Worm (Caenorhabditis elegans) whole organism, L2 larva: Measurements from ENCODE around the gene JC8.4.

Experiments
- C34F6.9 ChIP-seq: fragments of 150-350 bp; optimal IDR thresholded peaks from 2 replicates; lab custom pipeline; 2014; ENCODE audit warnings: missing biosample characterization, missing genetic modification characterization
- F13H6.1 ChIP-seq: sonication (generic microtip); optimal IDR thresholded peaks from 2 replicates; lab custom pipeline; 2016; ENCODE audit warnings: missing genetic modification characterization, missing compliant biosample characterization
- R02D3.7 ChIP-seq: fragments of 150-350 bp; optimal IDR thresholded peaks from 2 replicates; lab custom pipeline; 2014; ENCODE audit warnings: missing biosample characterization, missing genetic modification characterization
- Y55F3AM.14 ChIP-seq: fragments of 200-800 bp; sonication (Bioruptor generic); optimal IDR thresholded peaks from 2 replicates; lab custom pipeline; 2018; ENCODE audit warnings: mild to moderate bottlenecking, missing genetic modification characterization, missing compliant biosample characterization
- ZK546.5 ChIP-seq: sonication (generic microtip); optimal IDR thresholded peaks from 2 replicates; lab custom pipeline; 2017; ENCODE audit warnings: missing biosample characterization, missing genetic modification characterization
- alr-1 ChIP-seq: fragments of 150-350 bp; optimal IDR thresholded peaks from 2 replicates; lab custom pipeline; 2014; ENCODE audit warnings: missing biosample characterization, missing genetic modification characterization
- ama-1 ChIP-seq: fragments of 150-350 bp; optimal IDR thresholded peaks from 2 replicates; lab custom pipeline; 2018; ENCODE audit warnings: inconsistent platforms
- blmp-1 ChIP-seq: sonication (generic microtip); optimal IDR thresholded peaks from 2 replicates; lab custom pipeline; 2017; ENCODE audit warnings: missing genetic modification characterization, mild to moderate bottlenecking, missing compliant biosample characterization, antibody characterized with exemption, moderate library complexity; ENCODE audit not compliant: insufficient read depth
- ceh-16 ChIP-seq: fragments of 150-350 bp; optimal IDR thresholded peaks from 2 replicates; lab custom pipeline; 2014; ENCODE audit warnings: missing biosample characterization, missing genetic modification characterization
- ceh-82 ChIP-seq: fragments of 150-350 bp; optimal IDR thresholded peaks from 2 replicates; lab custom pipeline; 2014; ENCODE audit warnings: missing biosample characterization, missing genetic modification characterization
- crh-2 ChIP-seq: sonication (generic microtip); optimal IDR thresholded peaks from 2 replicates; lab custom pipeline; 2017; ENCODE audit warnings: missing biosample characterization, missing genetic modification characterization
- dmd-4 ChIP-seq: sonication (generic microtip); optimal IDR thresholded peaks from 2 replicates; lab custom pipeline; 2017; ENCODE audit warnings: missing biosample characterization, missing genetic modification characterization
- elt-3 ChIP-seq: sonication (generic microtip); optimal IDR thresholded peaks from 2 replicates; lab custom pipeline; 2017; ENCODE audit warnings: missing biosample characterization, missing genetic modification characterization
- fos-1 ChIP-seq: fragments of 150-350 bp; optimal IDR thresholded peaks from 2 replicates; lab custom pipeline; 2014; ENCODE audit warnings: missing biosample characterization, missing genetic modification characterization
- lin-13 ChIP-seq: fragments of 150-350 bp; optimal IDR thresholded peaks from 2 replicates; lab custom pipeline; 2014; ENCODE audit warnings: missing biosample characterization, missing genetic modification reagents, missing genetic modification characterization
- lin-39 ChIP-seq: fragments of 150-350 bp; optimal IDR thresholded peaks from 2 replicates; lab custom pipeline; 2014; ENCODE audit warnings: missing biosample characterization, missing genetic modification reagents, missing genetic modification characterization
- lsy-2 ChIP-seq, 2 experiments: fragments of 150-350 bp in 1 of 2; sonication (generic microtip) in 1 of 2; optimal IDR thresholded peaks; 2 replicates each; lab custom pipeline; 2014 to 2017; ENCODE audit warnings: missing biosample characterization in 2 of 2, missing genetic modification characterization in 2 of 2
- mab-5 ChIP-seq: fragments of 150-350 bp; optimal IDR thresholded peaks from 2 replicates; lab custom pipeline; 2014; ENCODE audit warnings: missing biosample characterization, missing genetic modification characterization
- mdl-1 ChIP-seq, 2 experiments: fragments of 150-350 bp in 1 of 2; sonication (generic microtip) in 1 of 2; optimal IDR thresholded peaks; 2 replicates each; lab custom pipeline; 2017; ENCODE audit warnings: missing biosample characterization in 2 of 2, missing genetic modification characterization in 2 of 2
- nhr-12 ChIP-seq: fragments of 150-350 bp; optimal IDR thresholded peaks from 2 replicates; lab custom pipeline; 2014; ENCODE audit warnings: missing biosample characterization, missing genetic modification characterization
- nhr-21 ChIP-seq: fragments of 150-350 bp; optimal IDR thresholded peaks from 2 replicates; lab custom pipeline; 2014; ENCODE audit warnings: missing biosample characterization, missing genetic modification characterization
- nhr-23 ChIP-seq: fragments of 150-350 bp; optimal IDR thresholded peaks from 2 replicates; lab custom pipeline; 2014; ENCODE audit warnings: missing biosample characterization, missing genetic modification reagents, missing genetic modification characterization
- nhr-6 ChIP-seq: fragments of 150-350 bp; optimal IDR thresholded peaks from 2 replicates; lab custom pipeline; 2014; ENCODE audit warnings: missing biosample characterization, missing genetic modification characterization
- nhr-77 ChIP-seq: fragments of 150-350 bp; optimal IDR thresholded peaks from 2 replicates; lab custom pipeline; 2014; ENCODE audit warnings: missing biosample characterization, missing genetic modification characterization
- peb-1 ChIP-seq: fragments of 150-350 bp; optimal IDR thresholded peaks from 2 replicates; lab custom pipeline; 2014; ENCODE audit warnings: missing biosample characterization, missing genetic modification characterization
- sma-3 ChIP-seq: sonication (generic microtip); optimal IDR thresholded peaks from 2 replicates; lab custom pipeline; 2016; ENCODE audit warnings: missing genetic modification reagents, missing genetic modification characterization, missing compliant biosample characterization
- sma-9 ChIP-seq, 2 experiments: fragments of 150-350 bp in 1 of 2; sonication (generic microtip) in 1 of 2; optimal IDR thresholded peaks; 2 replicates each; lab custom pipeline; 2014 to 2016; ENCODE audit warnings: missing genetic modification characterization in 2 of 2, mild to moderate bottlenecking in 1 of 2, missing biosample characterization in 1 of 2, missing compliant biosample characterization in 1 of 2, missing genetic modification reagents in 1 of 2, moderate library complexity in 1 of 2
- snpc-4 ChIP-seq: fragments of 150-350 bp; optimal IDR thresholded peaks from 2 replicates; lab custom pipeline; 2014; ENCODE audit warnings: missing biosample characterization, missing genetic modification characterization
- unc-39 ChIP-seq: fragments of 150-350 bp; optimal IDR thresholded peaks from 2 replicates; lab custom pipeline; 2014; ENCODE audit warnings: missing biosample characterization, missing genetic modification characterization
- unc-55 ChIP-seq: fragments of 150-350 bp; sonication (generic microtip); optimal IDR thresholded peaks from 3 replicates; lab custom pipeline; 2014; ENCODE audit warnings: missing biosample characterization, missing genetic modification reagents, missing genetic modification characterization
- unc-62 ChIP-seq: fragments of 150-350 bp; optimal IDR thresholded peaks from 2 replicates; lab custom pipeline; 2014; ENCODE audit warnings: missing biosample characterization, missing genetic modification reagents, missing genetic modification characterization
- zag-1 ChIP-seq: fragments of 150-350 bp; optimal IDR thresholded peaks from 2 replicates; lab custom pipeline; 2014; ENCODE audit warnings: missing biosample characterization, missing genetic modification characterization
- ztf-1 ChIP-seq: fragments of 200-800 bp; sonication (Bioruptor generic); conservative IDR thresholded peaks from 2 replicates; pipeline ENCODE4 v1.3.6; 2022; ENCODE audit warnings: missing genetic modification characterization, missing compliant biosample characterization
- ztf-11 ChIP-seq: sonication (generic microtip); optimal IDR thresholded peaks from 2 replicates; lab custom pipeline; 2017; ENCODE audit warnings: missing biosample characterization, missing genetic modification characterization
- ztf-4 ChIP-seq: fragments of 150-350 bp; optimal IDR thresholded peaks from 2 replicates; lab custom pipeline; 2014; ENCODE audit warnings: missing biosample characterization, missing genetic modification characterization

JC8.4 gene

ce11 chrIV:13253841-13254240, 10.4 kb downstream of the JC8.4 start, which contains the start of gene ttr-45 (continued):
- TF ChIP-seq ZK546.5 (tag; lab: Kevin White, UChicago), result no peak
- TF ChIP-seq nhr-12 (tag; lab: Kevin White, UChicago), result no peak
- peak; percentile 85 for TF ChIP-seq sma-9 (GFP tag; optimal IDR thresholded peaks at IDR 0.05; lab: Kevin White, UChicago)
- no peak for TF ChIP-seq sma-9 (tag; optimal IDR thresholded peaks at IDR 0.05; lab: Kevin White, UChicago)
- TF ChIP-seq ztf-4 (tag; lab: Kevin White, UChicago), result no peak
- TF ChIP-seq nhr-23, result no peak
- TF ChIP-seq crh-2, result peak; percentile 42
- no peak for TF ChIP-seq peb-1 (tag; lab: Kevin White, UChicago)
- TF ChIP-seq elt-3 (tag; lab: Kevin White, UChicago), result no peak
- TF ChIP-seq lin-13 (GFP tag; lab: Kevin White, UChicago), result no peak
- TF ChIP-seq mab-5, result no peak
- TF ChIP-seq C34F6.9 (tag; lab: Kevin White, UChicago), result peak; percentile 36
- no peak for TF ChIP-seq nhr-77
- TF ChIP-seq, all 48 proteins: peak for 10

- TF ChIP-seq ama-1 (no peak), lin-39 (tag; lab: Kevin White, UChicago) (no peak), nhr-6 (tag; lab: Kevin White, UChicago) (no peak), unc-39 (tag; lab: Kevin White, UChicago) (no peak), blmp-1 (tag; lab: Kevin White, UChicago) (no peak), F13H6.1 (tag; lab: Kevin White, UChicago) (no peak), snpc-4 (no peak), nhr-77 (no peak), unc-55 (no peak), nhr-12 (tag; lab: Kevin White, UChicago) (no peak), mdl-1 (tag; optimal IDR thresholded peaks at IDR 0.05; lab: Kevin White, UChicago) (no peak)
These were observed 12.4 kb downstream of the JC8.4 start, which contains the start of gene bus-12 for ce11 chrIV:13255886-13256285. TSS of gene bus-12 (plus strand) at chrIV:13256186.

ce11 chrIV:13258872-13259271, 15.4 kb downstream of the JC8.4 start, which contains the start of gene JC8.16:
TSS of gene JC8.16 (plus strand) at chrIV:13259172.
- no peak for TF ChIP-seq peb-1 (tag; lab: Kevin White, UChicago)
- no peak for TF ChIP-seq ZK546.5 (tag; lab: Kevin White, UChicago)
- TF ChIP-seq Y55F3AM.14 (GFP tag; lab: Kevin White, UChicago), result no peak
- TF ChIP-seq ztf-11 (tag; lab: Kevin White, UChicago), result no peak
- no peak for TF ChIP-seq ceh-82 (tag; lab: Kevin White, UChicago)
- no peak for TF ChIP-seq C34F6.9 (tag; lab: Kevin White, UChicago)
- TF ChIP-seq R02D3.7 (tag; lab: Kevin White, UChicago), result no peak
- TF ChIP-seq ceh-16 (tag; lab: Kevin White, UChicago), result no peak
- TF ChIP-seq sma-9 (GFP tag; optimal IDR thresholded peaks at IDR 0.05; lab: Kevin White, UChicago), result no peak
- no peak for TF ChIP-seq sma-9 (tag; optimal IDR thresholded peaks at IDR 0.05; lab: Kevin White, UChicago)
- no peak for TF ChIP-seq nhr-12 (tag; lab: Kevin White, UChicago)
- no peak for TF ChIP-seq unc-62 (GFP tag; lab: Kevin White, UChicago)

ce11 chrIV:13261778-13262177, 18.3 kb downstream of the JC8.4 start:
- TF ChIP-seq ztf-11 (tag; lab: Kevin White, UChicago) (no peak), ztf-4 (tag; lab: Kevin White, UChicago) (no peak), unc-39 (tag; lab: Kevin White, UChicago) (no peak), dmd-4 (no peak), fos-1 (tag; lab: Kevin White, UChicago) (no peak), nhr-21 (tag; lab: Kevin White, UChicago) (no peak), elt-3 (tag; lab: Kevin White, UChicago) (no peak), alr-1 (no peak), peb-1 (tag; lab: Kevin White, UChicago) (no peak), lsy-2 (tag; optimal IDR thresholded peaks at IDR 0.05; lab: Kevin White, UChicago) (no peak)
- TF ChIP-seq, all 48 proteins: peak for 0

- no peak for TF ChIP-seq fos-1 (tag; lab: Kevin White, UChicago)
- no peak for TF ChIP-seq ZK546.5 (tag; lab: Kevin White, UChicago)
- TF ChIP-seq ztf-4 (tag; lab: Kevin White, UChicago), result no peak
- TF ChIP-seq lsy-2 (tag; optimal IDR thresholded peaks at IDR 0.05; lab: Kevin White, UChicago), result no peak
- no peak for TF ChIP-seq nhr-6 (tag; lab: Kevin White, UChicago)
- TF ChIP-seq crh-2, result no peak
- TF ChIP-seq Y55F3AM.14 (GFP tag; lab: Kevin White, UChicago), result no peak
- no peak for TF ChIP-seq unc-62 (GFP tag; lab: Kevin White, UChicago)
- TF ChIP-seq sma-3 (GFP tag; lab: Kevin White, UChicago), result no peak
- no peak for TF ChIP-seq zag-1 (tag; lab: Kevin White, UChicago)
- TF ChIP-seq ztf-1 (GFP tag; lab: Robert Waterston, UW), result no peak
- no peak for TF ChIP-seq unc-39 (tag; lab: Kevin White, UChicago)
- no peak for TF ChIP-seq unc-55
- no peak for TF ChIP-seq sma-9 (GFP tag; optimal IDR thresholded peaks at IDR 0.05; lab: Kevin White, UChicago)
- no peak for TF ChIP-seq sma-9 (tag; optimal IDR thresholded peaks at IDR 0.05; lab: Kevin White, UChicago)
- TF ChIP-seq nhr-12 (tag; lab: Kevin White, UChicago), result no peak
- no peak for TF ChIP-seq C34F6.9 (tag; lab: Kevin White, UChicago)
- TF ChIP-seq alr-1, result no peak
These were observed 24.9 kb downstream of the JC8.4 start for ce11 chrIV:13268385-13268784.
